Worm (Caenorhabditis elegans): ENCODE results near the gene K04F1.8.
A peak's percentile ranks its signal among the peaks of the same experiment; 100 is the strongest.

The K04F1.8 gene

ce11 chrV:1631717-1632116, 35.3 kb upstream of the K04F1.8 start, which contains the start of gene irld-17:
irld-17 (plus strand) TSS chrV:1632017.
- no peak for TF ChIP-seq set-16 (GFP tag; IDR thresholded peaks at IDR 0.05)
- no peak for TF ChIP-seq lin-13 (GFP tag; optimal IDR thresholded peaks at IDR 0.05)
- no peak for TF ChIP-seq egl-43 (GFP tag; IDR thresholded peaks at IDR 0.05)
- TF ChIP-seq unc-62 (GFP tag; optimal IDR thresholded peaks at IDR 0.05 in 1 of 2): no peak
- no peak for TF ChIP-seq unc-62 (tag; optimal IDR thresholded peaks at IDR 0.05)
- TF ChIP-seq Y48G9A.11 (GFP tag; IDR thresholded peaks at IDR 0.05): no peak
- no peak for TF ChIP-seq ceh-20 (GFP tag; IDR thresholded peaks at IDR 0.05)

ce11 chrV:1635859-1636258, 31.1 kb upstream of the K04F1.8 start, which contains the start of gene str-222:
str-222 (plus strand) TSS chrV:1636159.
- TF ChIP-seq gei-8 (GFP tag; optimal IDR thresholded peaks at IDR 0.05) (no peak), lin-39 (tag; optimal IDR thresholded peaks at IDR 0.05) (no peak), cey-2 (tag; optimal IDR thresholded peaks at IDR 0.05; ENCODE audit: borderline replicate concordance, insufficient read depth) (no peak), dmd-6 (GFP tag; IDR thresholded peaks at IDR 0.05) (no peak), F26F4.8 (GFP tag; conservative IDR thresholded peaks at IDR 0.05) (no peak), nhr-111 (GFP tag; optimal IDR thresholded peaks at IDR 0.05) (no peak), aha-1 (tag) (no peak), nhr-48 (tag; optimal IDR thresholded peaks at IDR 0.05) (no peak), hmg-1.1 (GFP tag; IDR thresholded peaks at IDR 0.05) (no peak), arid-1 (GFP tag; conservative IDR thresholded peaks at IDR 0.05) (no peak), mes-2 (tag; optimal IDR thresholded peaks at IDR 0.05; ENCODE audit: poor library complexity, severe bottlenecking) (no peak), dpl-1 (GFP tag; optimal IDR thresholded peaks at IDR 0.05) (no peak), skn-1 (tag; optimal IDR thresholded peaks at IDR 0.05) (no peak), unc-39 (tag; optimal IDR thresholded peaks at IDR 0.05) (no peak), snpc-1.2 (GFP tag; IDR thresholded peaks at IDR 0.05) (no peak), D1046.2 (GFP tag; IDR thresholded peaks at IDR 0.05) (no peak), T20F7.1 (GFP tag; optimal IDR thresholded peaks at IDR 0.05) (no peak), zip-2 (tag; optimal IDR thresholded peaks at IDR 0.05) (no peak)

ce11 chrV:1640008-1640407, 27.0 kb upstream of the K04F1.8 start, which contains the start of gene str-221:
str-221 (plus strand) TSS chrV:1640308.
- TF ChIP-seq ceh-28 (tag; optimal IDR thresholded peaks at IDR 0.05): no peak
- no peak for TF ChIP-seq tra-1 (GFP tag; IDR thresholded peaks at IDR 0.05)

- TF ChIP-seq Y105C5A.15 (GFP tag; IDR thresholded peaks at IDR 0.05): no peak
- TF ChIP-seq nhr-237 (tag; optimal IDR thresholded peaks at IDR 0.05): no peak
- no peak for TF ChIP-seq dmd-6 (GFP tag; IDR thresholded peaks at IDR 0.05)
- no peak for TF ChIP-seq daf-8 (GFP tag; IDR thresholded peaks at IDR 0.05)
- no peak for TF ChIP-seq jun-1 (tag; optimal IDR thresholded peaks at IDR 0.05)
- no peak for TF ChIP-seq mes-2 (tag; optimal IDR thresholded peaks at IDR 0.05; ENCODE audit: poor library complexity, severe bottlenecking)
- no peak for TF ChIP-seq php-3 (GFP tag; IDR thresholded peaks at IDR 0.05)
- no peak for TF ChIP-seq mxl-2 (GFP tag; conservative IDR thresholded peaks at IDR 0.05)
- TF ChIP-seq unc-39 (tag; optimal IDR thresholded peaks at IDR 0.05): no peak
These were observed 24.8 kb upstream of the K04F1.8 start, which contains the start of gene Y46H3D.1 for ce11 chrV:1642199-1642598. Y46H3D.1 (plus strand) TSS chrV:1642499.

ce11 chrV:1642768-1643167, 24.2 kb upstream of the K04F1.8 start:
- TF ChIP-seq unc-39 (tag; optimal IDR thresholded peaks at IDR 0.05) (no peak), F44E2.7 (GFP tag; IDR thresholded peaks at IDR 0.05) (peak; percentile 75; the same call in 1 of the 2 replicates), dmd-8 (GFP tag; IDR thresholded peaks at IDR 0.05) (0 out of 2 replicates have a peak, but pooled peaks have one; percentile 25)
